Fruit fly (Drosophila melanogaster): ENCODE results near the gene CG32669.

DNA sequence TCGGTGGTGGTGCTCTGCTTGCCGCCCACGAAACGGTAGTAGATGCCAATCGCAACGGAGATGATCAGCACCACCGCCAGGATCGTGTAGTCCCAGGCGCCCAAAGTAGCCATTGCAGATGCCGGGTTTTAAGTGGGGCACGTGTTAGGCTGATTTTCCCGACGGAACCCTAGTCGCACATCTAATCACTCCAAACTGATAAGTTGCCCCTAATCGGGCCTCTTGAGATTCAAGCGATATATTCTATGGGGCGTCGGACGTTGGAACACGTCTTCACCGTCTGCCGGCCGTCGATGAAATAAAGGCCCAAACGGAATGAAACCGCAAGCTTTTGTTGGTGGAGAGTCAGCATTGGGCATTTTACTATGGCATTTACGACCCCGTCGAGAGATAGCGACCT is at the start of gene CG32669:
- TF ChIP-seq CG12605 (GFP tag; IDR thresholded peaks at IDR 0.05), result no peak
- no peak for TF ChIP-seq CG14655 (GFP tag; optimal IDR thresholded peaks at IDR 0.05)
- no peak for TF ChIP-seq fd96Ca (GFP tag; IDR thresholded peaks at IDR 0.05)
- no peak for TF ChIP-seq CG4496 (GFP tag; IDR thresholded peaks at IDR 0.05)
- no peak for TF ChIP-seq CG10348 (GFP tag; IDR thresholded peaks at IDR 0.05)
- TF ChIP-seq EcR (GFP tag; optimal IDR thresholded peaks at IDR 0.05), result no peak
